Fruit fly (Drosophila melanogaster): Measurements from ENCODE around the gene Drsl6.

Drsl6 gene

dm6 chr3L:3384596-3385436, 48.6 kb upstream of the Drsl6 start (continued):
- TF ChIP-seq scrt (GFP tag; optimal IDR thresholded peaks at IDR 0.05) = no peak
- peak; percentile 57 for TF ChIP-seq CG10209 (GFP tag; optimal IDR thresholded peaks at IDR 0.05)
- TF ChIP-seq CG6791 (GFP tag; IDR thresholded peaks at IDR 0.05; ENCODE audit: partially characterized antibody) = 0 out of 3 replicates have a peak, but pooled peaks have one; percentile 18
- peak; percentile 45 for TF ChIP-seq CG8924 (tag; optimal IDR thresholded peaks at IDR 0.05)
- TF ChIP-seq Eip74EF (GFP tag; optimal IDR thresholded peaks at IDR 0.05) = no peak
- TF ChIP-seq ac (GFP tag; optimal IDR thresholded peaks at IDR 0.05) = no peak
- no peak for TF ChIP-seq CG15514 (GFP tag; optimal IDR thresholded peaks at IDR 0.05)
- 0 out of 2 replicates have a peak, but pooled peaks have one; percentile 5 for TF ChIP-seq Rx (GFP tag; IDR thresholded peaks at IDR 0.05)
- peak; percentile 82 for TF ChIP-seq oc (tag; optimal IDR thresholded peaks at IDR 0.05)
- peak; percentile 52 for TF ChIP-seq CG10267 (tag; optimal IDR thresholded peaks at IDR 0.05)
- TF ChIP-seq HLHmδ (GFP tag; optimal IDR thresholded peaks at IDR 0.05) = no peak
- no peak for TF ChIP-seq btn (GFP tag; optimal IDR thresholded peaks at IDR 0.05)
- no peak for TF ChIP-seq knrl (GFP tag; IDR thresholded peaks at IDR 0.05; ENCODE audit: partially characterized antibody)
- TF ChIP-seq CG17385 (GFP tag; optimal IDR thresholded peaks at IDR 0.05) = peak; percentile 25
- peak; percentile 58 for TF ChIP-seq fd96Cb (tag; optimal IDR thresholded peaks at IDR 0.05)
- TF ChIP-seq repo (GFP tag; optimal IDR thresholded peaks at IDR 0.05) = no peak
- TF ChIP-seq MTF-1 (GFP tag; optimal IDR thresholded peaks at IDR 0.05; ENCODE audit: borderline replicate concordance) = no peak
- no peak for TF ChIP-seq CG14441 (GFP tag; IDR thresholded peaks at IDR 0.05)
- TF ChIP-seq sens (GFP tag) = peak; percentile 88
- TF ChIP-seq vfl (GFP tag; optimal IDR thresholded peaks at IDR 0.05) = no peak
- no peak for TF ChIP-seq CG10274 (GFP tag; optimal IDR thresholded peaks at IDR 0.05)
- TF ChIP-seq CG9797 (GFP tag; optimal IDR thresholded peaks at IDR 0.05) = no peak
- TF ChIP-seq fd102C (GFP tag; optimal IDR thresholded peaks at IDR 0.05) = no peak
- no peak for TF ChIP-seq insv (GFP tag; optimal IDR thresholded peaks at IDR 0.05)
- peak; percentile 24 for TF ChIP-seq CG13624 (GFP tag; optimal IDR thresholded peaks at IDR 0.05)
- TF ChIP-seq luna (GFP tag; optimal IDR thresholded peaks at IDR 0.05) = no peak
- no peak for TF ChIP-seq Sin3A (optimal IDR thresholded peaks at IDR 0.05)
- TF ChIP-seq CG13894 (tag; optimal IDR thresholded peaks at IDR 0.05) = no peak
- TF ChIP-seq CG31365 (tag; optimal IDR thresholded peaks at IDR 0.05) = no peak
- no peak for TF ChIP-seq CG11247 (GFP tag; IDR thresholded peaks at IDR 0.05)
- no peak for TF ChIP-seq nerfin-1 (tag; optimal IDR thresholded peaks at IDR 0.05)
- TF ChIP-seq CG30020 (tag; optimal IDR thresholded peaks at IDR 0.05) = no peak
- TF ChIP-seq bcd (GFP tag; optimal IDR thresholded peaks at IDR 0.05) = peak; percentile 31
- no peak for TF ChIP-seq CG4282 (GFP tag; optimal IDR thresholded peaks at IDR 0.05)
- no peak for TF ChIP-seq ERR (GFP tag; optimal IDR thresholded peaks at IDR 0.05)
- peak; percentile 70 for TF ChIP-seq CG9727 (GFP tag; optimal IDR thresholded peaks at IDR 0.05)
- TF ChIP-seq Hr3 (GFP tag; optimal IDR thresholded peaks at IDR 0.05) = peak; percentile 54
- peak; percentile 6 for TF ChIP-seq CG6254 (GFP tag; optimal IDR thresholded peaks at IDR 0.05)
- no peak for TF ChIP-seq esg (GFP tag; conservative IDR thresholded peaks at IDR 0.05)
- no peak for TF ChIP-seq Dip2 (GFP tag; IDR thresholded peaks at IDR 0.05)
- no peak for TF ChIP-seq CG8281 (tag; optimal IDR thresholded peaks at IDR 0.05)
- TF ChIP-seq cas (GFP tag; IDR thresholded peaks at IDR 0.05) = no peak
- no peak for TF ChIP-seq CG9932 (GFP tag; IDR thresholded peaks at IDR 0.05)
- TF ChIP-seq da (GFP tag; optimal IDR thresholded peaks at IDR 0.05) = no peak
- TF ChIP-seq CG16863 (GFP tag; optimal IDR thresholded peaks at IDR 0.05) = no peak
- no peak for TF ChIP-seq CG8359 (GFP tag; optimal IDR thresholded peaks at IDR 0.05; ENCODE audit: borderline replicate concordance)
- TF ChIP-seq CG11560 (tag; IDR thresholded peaks at IDR 0.05) = no peak
- no peak for TF ChIP-seq HLH54F (GFP tag; optimal IDR thresholded peaks at IDR 0.05)
- TF ChIP-seq CG6654 (GFP tag; optimal IDR thresholded peaks at IDR 0.05) = peak; percentile 13

All from whole organism, embryonic.